Worm (Caenorhabditis elegans) whole organism, young adult: ENCODE results near the gene ule-3.

Experiments used
- B0336.3 ChIP-seq: fragments of 200-800 bp; sonication (Bioruptor generic); IDR thresholded peaks from 2 replicates; pipeline ENCODE4 v1.3.6; 2022; ENCODE audit warnings: missing genetic modification characterization, missing compliant biosample characterization
- F37B4.10 ChIP-seq: fragments of 200-800 bp; sonication (Bioruptor generic); IDR thresholded peaks from 2 replicates; pipeline ENCODE4 v1.3.6; 2022; ENCODE audit warnings: missing genetic modification characterization, missing compliant biosample characterization
- F49E8.2 ChIP-seq: sonication (generic microtip); optimal IDR thresholded peaks from 3 replicates; lab custom pipeline; 2017; ENCODE audit warnings: missing genetic modification characterization, mild to moderate bottlenecking, missing compliant biosample characterization, antibody characterized with exemption, moderate library complexity; ENCODE audit not compliant: insufficient read depth
- F52B5.7 ChIP-seq: sonication (generic microtip); optimal IDR thresholded peaks from 2 replicates; lab custom pipeline; 2016; ENCODE audit warnings: mild to moderate bottlenecking, missing genetic modification characterization, missing compliant biosample characterization
- F55B11.4 ChIP-seq: sonication (generic microtip); optimal IDR thresholded peaks from 2 replicates; lab custom pipeline; 2016; ENCODE audit warnings: missing compliant biosample characterization, missing genetic modification characterization, borderline replicate concordance; ENCODE audit not compliant: insufficient read depth
- K12H6.12 ChIP-seq: fragments of 200-800 bp; sonication (Bioruptor generic); optimal IDR thresholded peaks from 2 replicates; lab custom pipeline; 2018; ENCODE audit warnings: mild to moderate bottlenecking, missing genetic modification characterization, missing compliant biosample characterization
- T26A5.8 ChIP-seq: sonication (generic microtip); optimal IDR thresholded peaks from 2 replicates; lab custom pipeline; 2016; ENCODE audit warnings: missing genetic modification characterization, missing compliant biosample characterization
- Y53F4B.3 ChIP-seq: fragments of 200-800 bp; sonication (Bioruptor generic); IDR thresholded peaks from 2 replicates; pipeline ENCODE4 v1.3.6; 2022; ENCODE audit warnings: missing genetic modification reagents, missing genetic modification characterization, missing compliant biosample characterization
- Y53G8AR.9 ChIP-seq: fragments of 200-800 bp; sonication (Bioruptor generic); conservative IDR thresholded peaks from 2 replicates; pipeline ENCODE4 v1.3.6; 2022; ENCODE audit warnings: missing genetic modification reagents, missing genetic modification characterization, missing compliant biosample characterization
- Y56A3A.18 ChIP-seq: fragments of 200-800 bp; sonication (Bioruptor generic); IDR thresholded peaks from 2 replicates; pipeline ENCODE4 v1.3.6; 2022; ENCODE audit warnings: missing genetic modification reagents, missing genetic modification characterization, missing compliant biosample characterization
- Y67H2A.10 ChIP-seq: fragments of 200-800 bp; sonication (Bioruptor generic); conservative IDR thresholded peaks from 2 replicates; pipeline ENCODE4 v1.3.6; 2022; ENCODE audit warnings: missing genetic modification reagents, missing genetic modification characterization, missing compliant biosample characterization
- Y79H2A.3 ChIP-seq: fragments of 200-800 bp; sonication (Bioruptor generic); conservative IDR thresholded peaks from 2 replicates; pipeline ENCODE4 v1.3.6; 2022; ENCODE audit warnings: missing genetic modification reagents, missing genetic modification characterization, missing compliant biosample characterization
- Y95B8A.8 ChIP-seq: fragments of 200-800 bp; sonication (Bioruptor generic); IDR thresholded peaks from 2 replicates; pipeline ENCODE4 v1.3.6; 2022; ENCODE audit warnings: missing genetic modification reagents, missing genetic modification characterization, missing compliant biosample characterization
- aptf-3 ChIP-seq: fragments of 200-800 bp; sonication (Bioruptor generic); IDR thresholded peaks from 2 replicates; pipeline ENCODE4 v1.3.6; 2022; ENCODE audit warnings: missing genetic modification characterization, missing compliant biosample characterization
- atf-7 ChIP-seq: sonication (generic microtip); optimal IDR thresholded peaks from 2 replicates; lab custom pipeline; 2017; ENCODE audit warnings: mild to moderate bottlenecking, missing genetic modification characterization, missing compliant biosample characterization
- attf-5 ChIP-seq: fragments of 200-800 bp; sonication (Bioruptor generic); optimal IDR thresholded peaks from 2 replicates; lab custom pipeline; 2018; ENCODE audit warnings: mild to moderate bottlenecking, missing genetic modification characterization, missing compliant biosample characterization
- bed-1 ChIP-seq: fragments of 200-800 bp; sonication (Bioruptor generic); IDR thresholded peaks from 2 replicates; pipeline ENCODE4 v1.3.6; 2022; ENCODE audit warnings: missing genetic modification reagents, missing genetic modification characterization, missing compliant biosample characterization
- bed-2 ChIP-seq: fragments of 200-800 bp; sonication (Bioruptor generic); IDR thresholded peaks from 2 replicates; pipeline ENCODE4 v1.3.6; 2022; ENCODE audit warnings: missing genetic modification reagents, missing genetic modification characterization, missing compliant biosample characterization
- ceh-58 ChIP-seq: fragments of 200-800 bp; sonication (Bioruptor generic); IDR thresholded peaks from 2 replicates; pipeline ENCODE4 v1.3.6; 2022; ENCODE audit warnings: missing genetic modification characterization, missing compliant biosample characterization
- ceh-79 ChIP-seq: sonication (generic microtip); optimal IDR thresholded peaks from 2 replicates; lab custom pipeline; 2017; ENCODE audit warnings: mild to moderate bottlenecking, missing genetic modification characterization, missing compliant biosample characterization
- dox-1 ChIP-seq: fragments of 200-800 bp; sonication (Bioruptor generic); IDR thresholded peaks from 2 replicates; pipeline ENCODE4 v1.3.6; 2022; ENCODE audit warnings: missing genetic modification reagents, missing genetic modification characterization, missing compliant biosample characterization
- dpff-1 ChIP-seq: sonication (generic microtip); optimal IDR thresholded peaks from 2 replicates; lab custom pipeline; 2017; ENCODE audit warnings: mild to moderate bottlenecking, missing genetic modification characterization, missing compliant biosample characterization
- efl-1 ChIP-seq: fragments of 150-350 bp; optimal IDR thresholded peaks from 2 replicates; lab custom pipeline; 2014; ENCODE audit warnings: missing biosample characterization, missing genetic modification reagents, missing genetic modification characterization
- gei-17 ChIP-seq: fragments of 200-800 bp; sonication (Bioruptor generic); optimal IDR thresholded peaks from 2 replicates; lab custom pipeline; 2018; ENCODE audit warnings: mild to moderate bottlenecking, missing genetic modification characterization, missing compliant biosample characterization
- him-1 ChIP-seq: sonication (generic microtip); optimal IDR thresholded peaks from 2 replicates; lab custom pipeline; 2016; ENCODE audit warnings: missing genotype, missing genetic modification reagents, missing genetic modification characterization, missing compliant biosample characterization
- hlh-12 ChIP-seq: sonication (generic microtip); optimal IDR thresholded peaks from 2 replicates; lab custom pipeline; 2016; ENCODE audit warnings: missing genetic modification characterization, missing compliant biosample characterization
- hlh-26 ChIP-seq: fragments of 200-800 bp; sonication (Bioruptor generic); conservative IDR thresholded peaks from 2 replicates; pipeline ENCODE4 v1.3.6; 2022; ENCODE audit warnings: missing genetic modification reagents, missing genetic modification characterization, missing compliant biosample characterization
- hmg-1.2 ChIP-seq: fragments of 200-800 bp; sonication (Bioruptor generic); IDR thresholded peaks from 2 replicates; pipeline ENCODE4 v1.3.6; 2022; ENCODE audit warnings: missing genetic modification reagents, missing genetic modification characterization, missing compliant biosample characterization
- lag-1 ChIP-seq: fragments of 200-800 bp; sonication (Bioruptor generic); IDR thresholded peaks from 2 replicates; pipeline ENCODE4 v1.3.6; 2022; ENCODE audit warnings: missing genetic modification reagents, missing genetic modification characterization, missing compliant biosample characterization
- let-607 ChIP-seq, 2 experiments: fragments of 200-800 bp in 1 of 2; sonication (Bioruptor generic) in 1 of 2; sonication (generic microtip) in 1 of 2; optimal IDR thresholded peaks; 2 replicates each; lab custom pipeline; 2016 to 2018; ENCODE audit warnings: mild to moderate bottlenecking in 2 of 2, missing compliant biosample characterization in 2 of 2, missing genetic modification characterization in 2 of 2, moderate library complexity in 2 of 2, missing genotype in 1 of 2
- lin-35 ChIP-seq, 3 experiments: fragments of 150-350 bp in 2 of 3; sonication (generic microtip) in 1 of 3; optimal IDR thresholded peaks; 2 replicates each; lab custom pipeline; 2014 to 2018; ENCODE audit warnings: missing biosample characterization in 3 of 3, missing genetic modification characterization in 3 of 3, missing genetic modification reagents in 3 of 3
- lsy-27 ChIP-seq: sonication (generic microtip); optimal IDR thresholded peaks from 2 replicates; lab custom pipeline; 2017; ENCODE audit warnings: missing genetic modification characterization, mild to moderate bottlenecking, missing compliant biosample characterization, antibody characterized with exemption, missing genotype, borderline replicate concordance; ENCODE audit not compliant: insufficient read depth
- madf-8 ChIP-seq: fragments of 200-800 bp; sonication (Bioruptor generic); conservative IDR thresholded peaks from 2 replicates; pipeline ENCODE4 v1.3.6; 2022; ENCODE audit warnings: missing genetic modification reagents, missing genetic modification characterization, missing compliant biosample characterization
- mes-4 ChIP-seq: sonication (generic microtip); optimal IDR thresholded peaks from 2 replicates; lab custom pipeline; 2016; ENCODE audit warnings: missing genotype, missing genetic modification characterization, missing compliant biosample characterization
- mxl-1 ChIP-seq: sonication (generic microtip); optimal IDR thresholded peaks from 2 replicates; lab custom pipeline; 2016; ENCODE audit warnings: missing genetic modification characterization, missing compliant biosample characterization
- nfya-1 ChIP-seq: sonication (generic microtip); optimal IDR thresholded peaks from 2 replicates; lab custom pipeline; 2017; ENCODE audit warnings: antibody characterized with exemption, missing compliant biosample characterization, missing genetic modification characterization, borderline replicate concordance; ENCODE audit not compliant: insufficient read depth
- pha-4 ChIP-seq: fragments of 150-350 bp; sonication (generic microtip); optimal IDR thresholded peaks from 2 replicates; lab custom pipeline; 2014; ENCODE audit warnings: missing biosample characterization, missing genetic modification reagents, missing genetic modification characterization
- rcor-1 ChIP-seq: fragments of 200-800 bp; sonication (Bioruptor generic); IDR thresholded peaks from 2 replicates; pipeline ENCODE4 v1.3.6; 2022; ENCODE audit warnings: missing genetic modification reagents, missing genetic modification characterization, missing compliant biosample characterization
- snpc-1.3 ChIP-seq: sonication (generic microtip); optimal IDR thresholded peaks from 2 replicates; lab custom pipeline; 2017; ENCODE audit warnings: missing genetic modification characterization, mild to moderate bottlenecking, missing compliant biosample characterization, antibody characterized with exemption, moderate library complexity, missing genotype, missing genetic modification reagents; ENCODE audit not compliant: insufficient read depth
- snpc-4 ChIP-seq, 5 experiments: fragments of 150-350 bp in 1 of 5; sonication (generic microtip) in 4 of 5; optimal IDR thresholded peaks; 2 replicates each; lab custom pipeline; 2014 to 2018; ENCODE audit warnings: missing genetic modification characterization in 5 of 5, missing biosample characterization in 3 of 5, antibody characterized with exemption in 2 of 5, mild to moderate bottlenecking in 2 of 5, missing compliant biosample characterization in 2 of 5, missing genotype in 2 of 5, moderate library complexity in 2 of 5, missing genetic modification reagents in 1 of 5
- somi-1 ChIP-seq: fragments of 200-800 bp; sonication (Bioruptor generic); optimal IDR thresholded peaks from 2 replicates; lab custom pipeline; 2018; ENCODE audit warnings: mild to moderate bottlenecking, missing genetic modification characterization, missing compliant biosample characterization
- tbp1 ChIP-seq: fragments of 200-800 bp; sonication (Bioruptor generic); optimal IDR thresholded peaks from 2 replicates; lab custom pipeline; 2018; ENCODE audit warnings: mild to moderate bottlenecking, missing genetic modification characterization, missing compliant biosample characterization
- unc-130 ChIP-seq: sonication (generic microtip); optimal IDR thresholded peaks from 2 replicates; lab custom pipeline; 2016; ENCODE audit warnings: missing genetic modification reagents, missing genetic modification characterization, missing compliant biosample characterization
- xnd-1 ChIP-seq: sonication (generic microtip); optimal IDR thresholded peaks from 2 replicates; lab custom pipeline; 2016; ENCODE audit warnings: missing genotype, missing genetic modification reagents, missing genetic modification characterization, missing compliant biosample characterization
- ztf-18 ChIP-seq: sonication (generic microtip); optimal IDR thresholded peaks from 2 replicates; lab custom pipeline; 2016; ENCODE audit warnings: missing genotype, mild to moderate bottlenecking, missing genetic modification characterization, missing compliant biosample characterization
- ztf-22 ChIP-seq: fragments of 200-800 bp; sonication (Bioruptor generic); optimal IDR thresholded peaks from 2 replicates; lab custom pipeline; 2018; ENCODE audit warnings: mild to moderate bottlenecking, missing genetic modification characterization, moderate library complexity, missing compliant biosample characterization

The ule-3 gene

DNA sequence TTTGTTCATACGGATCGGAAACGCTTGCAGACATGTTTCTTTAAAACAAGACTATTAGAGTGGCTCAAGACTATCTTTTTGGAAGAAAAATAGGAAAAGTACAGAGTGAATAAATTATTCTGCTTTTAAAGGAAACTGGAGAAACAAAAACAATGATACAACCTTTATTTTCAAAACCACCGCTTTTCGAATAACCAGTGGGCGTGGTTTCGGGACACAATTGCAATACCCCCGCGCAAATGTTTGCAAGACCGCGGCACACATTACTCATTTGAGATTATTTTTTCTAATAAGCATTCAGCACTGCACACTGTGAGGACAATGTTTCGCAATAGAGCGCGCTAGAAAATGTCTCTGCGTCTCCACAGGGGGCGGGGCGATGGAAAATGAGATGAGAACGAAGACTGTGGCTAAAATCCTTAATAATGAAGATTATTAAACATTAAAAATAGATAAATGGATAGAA is 14.3 kb downstream of the ule-3 start, which contains the start of gene plrg-1:
Gene plrg-1, minus strand, starts transcription at position 51 of the 466 bp plus-strand sequence.
- TF ChIP-seq xnd-1 (tag; lab: Kevin White, UChicago): peak; percentile 28
- peak; percentile 48; the same call in 1 of the 2 replicates for TF ChIP-seq madf-8 (GFP tag; lab: Robert Waterston, UW)
- TF ChIP-seq mes-4 (tag; lab: Kevin White, UChicago): no peak
- TF ChIP-seq F37B4.10: 0 out of 2 replicates have a peak, but pooled peaks have one; percentile 66
- peak; percentile 51 for TF ChIP-seq gei-17 (GFP tag; lab: Kevin White, UChicago)
- TF ChIP-seq dox-1 (GFP tag; lab: Robert Waterston, UW): peak; percentile 98
- TF ChIP-seq Y67H2A.10 (GFP tag; lab: Robert Waterston, UW): peak; percentile 31; the same call in 1 of the 2 replicates
- TF ChIP-seq hlh-26 (GFP tag; lab: Robert Waterston, UW): no peak
- peak; percentile 59 for TF ChIP-seq efl-1 (GFP tag; lab: Kevin White, UChicago)
- TF ChIP-seq T26A5.8 (tag; lab: Kevin White, UChicago): no peak
- no peak for TF ChIP-seq hlh-12 (tag; lab: Kevin White, UChicago)
- TF ChIP-seq B0336.3 (GFP tag; lab: Robert Waterston, UW): peak; percentile 84
- TF ChIP-seq Y79H2A.3: 0 out of 2 replicates have a peak, but pooled peaks have one; percentile 74
- TF ChIP-seq let-607 (tag; optimal IDR thresholded peaks at IDR 0.05; lab: Kevin White, UChicago): peak; percentile 34 to 70
- no peak for TF ChIP-seq bed-2 (GFP tag; lab: Robert Waterston, UW)
- peak; percentile 56; the same call in 1 of the 2 replicates for TF ChIP-seq Y56A3A.18 (GFP tag; lab: Robert Waterston, UW)
- TF ChIP-seq lsy-27 (tag; lab: Kevin White, UChicago): peak; percentile 57
- 0 out of 2 replicates have a peak, but pooled peaks have one; percentile 49 for TF ChIP-seq lag-1 (GFP tag; lab: Robert Waterston, UW)
- TF ChIP-seq mxl-1: no peak
- TF ChIP-seq ceh-58 (GFP tag; lab: Robert Waterston, UW): no peak
- no peak for TF ChIP-seq aptf-3 (GFP tag; lab: Robert Waterston, UW)
- peak; percentile 47 for TF ChIP-seq him-1 (tag; lab: Kevin White, UChicago)
- TF ChIP-seq F55B11.4 (tag; lab: Kevin White, UChicago): no peak
- no peak for TF ChIP-seq ceh-79
- no peak for TF ChIP-seq ztf-22 (GFP tag; lab: Kevin White, UChicago)
- peak in 1 of 3 experiments; percentile 76 for TF ChIP-seq lin-35 (GFP tag; optimal IDR thresholded peaks at IDR 0.05; lab: Kevin White, UChicago)
- peak; percentile 68 for TF ChIP-seq F49E8.2
- TF ChIP-seq Y95B8A.8 (GFP tag; lab: Robert Waterston, UW): peak; percentile 79; the same call in 1 of the 2 replicates
- TF ChIP-seq attf-5 (GFP tag; lab: Kevin White, UChicago): peak; percentile 97
- TF ChIP-seq hmg-1.2 (GFP tag; lab: Robert Waterston, UW): peak; percentile 86
- peak; percentile 93 for TF ChIP-seq rcor-1 (GFP tag; lab: Robert Waterston, UW)
- peak; percentile 58 for TF ChIP-seq F52B5.7
- peak; percentile 69 for TF ChIP-seq tbp1
- peak; percentile 35 for TF ChIP-seq snpc-4 (GFP tag; optimal IDR thresholded peaks at IDR 0.05; lab: Kevin White, UChicago)
- peak; percentile 35 to 72 (median 70) for TF ChIP-seq snpc-4 (tag; optimal IDR thresholded peaks at IDR 0.05; lab: Kevin White, UChicago)
- peak; percentile 82 for TF ChIP-seq snpc-1.3 (tag; lab: Kevin White, UChicago)
- no peak for TF ChIP-seq nfya-1
- TF ChIP-seq bed-1: no peak
- peak; percentile 85 for TF ChIP-seq Y53G8AR.9 (GFP tag; lab: Robert Waterston, UW)
- no peak for TF ChIP-seq dpff-1
- TF ChIP-seq K12H6.12 (tag; lab: Kevin White, UChicago): peak; percentile 45
- TF ChIP-seq unc-130 (GFP tag; lab: Kevin White, UChicago): peak; percentile 58
- 0 out of 2 replicates have a peak, but pooled peaks have one; percentile 48 for TF ChIP-seq Y53F4B.3 (GFP tag; lab: Robert Waterston, UW)
- TF ChIP-seq ztf-18: peak; percentile 73
- TF ChIP-seq pha-4 (tag; lab: Kevin White, UChicago): no peak
- TF ChIP-seq atf-7: peak; percentile 58
- TF ChIP-seq somi-1 (GFP tag; lab: Kevin White, UChicago): peak; percentile 27
